Fruit fly (Drosophila melanogaster) whole organism, wandering third instar larva: ENCODE data around the gene Stt3A.

Experiments used
- CG9705 ChIP-seq: fragments of 200-800 bp; sonication (Bioruptor generic); optimal IDR thresholded peaks from 2 replicates; lab custom pipeline; 2018; ENCODE audit warnings: missing biosample characterization, mild to moderate bottlenecking, missing genetic modification characterization
- Jra ChIP-seq: sonication (Bioruptor generic); optimal IDR thresholded peaks from 2 replicates; lab custom pipeline; 2016; ENCODE audit warnings: missing biosample characterization, missing genetic modification characterization
- dsf ChIP-seq: sonication (Bioruptor generic); optimal IDR thresholded peaks from 2 replicates; lab custom pipeline; 2016; ENCODE audit warnings: missing biosample characterization, missing genetic modification characterization, borderline replicate concordance
- lola ChIP-seq: fragments of >200 bp; optimal IDR thresholded peaks from 2 replicates; lab custom pipeline; 2017; ENCODE audit warnings: missing biosample characterization, missing genetic modification characterization
- pan ChIP-seq: fragments of >200 bp; optimal IDR thresholded peaks from 2 replicates; lab custom pipeline; 2017

DNA sequence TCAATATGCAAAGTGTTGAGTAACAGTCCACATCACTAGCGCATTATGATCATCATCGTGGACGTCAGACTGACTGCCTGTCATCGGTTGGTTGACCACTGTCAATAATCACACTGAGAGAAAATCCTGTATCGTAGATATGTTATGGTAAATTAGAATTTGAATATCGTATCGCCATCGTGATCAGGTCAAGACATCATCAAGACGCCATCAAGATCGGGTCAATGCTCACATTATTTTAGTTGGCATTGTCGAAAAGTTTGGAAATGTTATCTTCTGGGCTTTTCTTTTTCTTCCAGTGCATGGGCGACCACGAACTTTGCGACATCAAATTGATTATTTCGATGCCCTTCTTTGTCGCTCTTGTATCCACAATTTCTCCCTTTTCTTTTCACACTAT lies 5.3 kb upstream of the Stt3A start:
- TF ChIP-seq CG9705 (GFP tag; lab: Kevin White, UChicago) (no peak), Jra (GFP tag; lab: Kevin White, UChicago) (peak; percentile 32), lola (GFP tag; lab: Kevin White, UChicago) (no peak), dsf (GFP tag; lab: Kevin White, UChicago) (no peak), pan (no peak)
